Worm (Caenorhabditis elegans) whole organism, L3 larva: ENCODE results near the gene tasp-1.

Experiments
- aly-2 ChIP-seq: fragments of 150-350 bp; optimal IDR thresholded peaks from 2 replicates; lab custom pipeline; 2014; ENCODE audit warnings: missing biosample characterization, missing genetic modification characterization
- fkh-10 ChIP-seq: sonication (generic microtip); optimal IDR thresholded peaks from 2 replicates; lab custom pipeline; 2017; ENCODE audit warnings: missing biosample characterization, missing genetic modification reagents, missing genetic modification characterization
- nhr-28 ChIP-seq: fragments of 150-350 bp; optimal IDR thresholded peaks from 2 replicates; lab custom pipeline; 2014; ENCODE audit warnings: missing biosample characterization, missing genetic modification characterization
- nhr-77 ChIP-seq: fragments of 150-350 bp; optimal IDR thresholded peaks from 2 replicates; lab custom pipeline; 2014; ENCODE audit warnings: missing biosample characterization, missing genetic modification characterization
- unc-62 ChIP-seq: fragments of 150-350 bp; sonication (generic microtip); optimal IDR thresholded peaks from 4 replicates; lab custom pipeline; 2014; ENCODE audit warnings: missing biosample characterization, missing genetic modification reagents, missing genetic modification characterization
- ztf-11 ChIP-seq: fragments of 150-350 bp; optimal IDR thresholded peaks from 2 replicates; lab custom pipeline; 2014; ENCODE audit warnings: missing biosample characterization, missing genetic modification characterization

DNA sequence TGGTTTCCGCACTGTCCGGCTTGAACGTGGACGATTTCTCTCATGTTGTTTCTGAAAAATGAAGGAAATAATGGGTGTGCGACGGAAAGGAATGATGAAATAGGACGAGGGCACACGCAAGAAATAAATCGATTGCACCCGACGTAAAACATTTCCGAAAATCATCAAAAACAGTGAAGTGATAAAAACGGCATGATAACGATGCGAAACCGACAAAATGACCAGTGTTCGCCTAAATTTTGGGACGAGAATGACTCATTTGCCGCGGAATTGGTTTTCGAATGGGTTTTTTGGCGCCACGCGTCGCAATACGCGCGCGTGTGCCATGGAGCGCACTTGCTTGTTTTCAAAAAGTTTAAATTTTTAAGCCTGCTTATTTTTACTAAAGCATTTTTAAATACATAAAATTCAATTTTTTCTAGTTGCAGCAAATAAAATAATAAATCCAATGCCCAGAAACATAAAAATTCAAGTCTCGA is 16.7 kb upstream of the tasp-1 start, which contains the start of the genes tbb-1 and rib-2:
- no peak for TF ChIP-seq nhr-77 (tag; lab: Kevin White, UChicago)
- TF ChIP-seq unc-62 (GFP tag; lab: Kevin White, UChicago): no peak
- no peak for TF ChIP-seq fkh-10 (GFP tag; lab: Kevin White, UChicago)
- no peak for TF ChIP-seq nhr-28
- TF ChIP-seq ztf-11 (tag; lab: Kevin White, UChicago): no peak
- no peak for TF ChIP-seq aly-2 (tag; lab: Kevin White, UChicago)
